Worm (Caenorhabditis elegans) whole organism, L4 larva: ENCODE results near the gene aldo-2.

Source experiments
- ceh-28 ChIP-seq: fragments of 150-350 bp; optimal IDR thresholded peaks from 2 replicates; lab custom pipeline; 2014; ENCODE audit warnings: missing biosample characterization, missing genetic modification reagents, missing genetic modification characterization
- nhr-77 ChIP-seq: fragments of 150-350 bp; optimal IDR thresholded peaks from 2 replicates; lab custom pipeline; 2014; ENCODE audit warnings: missing biosample characterization, missing genetic modification characterization
- zfp-2 ChIP-seq: sonication (generic microtip); optimal IDR thresholded peaks from 2 replicates; lab custom pipeline; 2016; ENCODE audit warnings: mild to moderate bottlenecking, missing genetic modification characterization, missing compliant biosample characterization

DNA sequence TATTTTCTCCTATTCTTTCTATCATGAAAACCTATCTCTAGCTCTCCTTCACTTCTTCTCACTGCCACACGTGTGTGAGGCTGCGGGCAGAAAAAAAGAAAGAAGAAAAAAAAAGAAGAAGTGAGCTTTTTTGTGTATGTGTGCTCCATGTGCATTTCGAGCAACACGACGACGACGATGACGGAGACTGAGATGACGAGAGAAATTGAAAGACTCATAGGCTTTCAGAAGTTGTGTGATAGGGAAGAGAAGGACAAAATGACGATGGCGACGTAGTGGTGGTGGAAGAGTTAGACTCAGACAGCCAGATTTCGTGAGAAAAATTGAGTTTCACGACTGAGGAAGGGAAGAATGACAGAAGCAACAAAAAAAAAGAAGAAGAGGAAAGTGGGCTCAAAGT is 30.9 kb downstream of the aldo-2 start:
- TF ChIP-seq ceh-28 (tag; lab: Kevin White, UChicago): no peak
- TF ChIP-seq nhr-77 (tag; lab: Kevin White, UChicago): no peak
- TF ChIP-seq zfp-2: no peak
